Fruit fly (Drosophila melanogaster): ENCODE results near the gene Gs1.

Gene Gs1

dm6 chr2L:131466-132270, at the start of gene Gs1 (continued):
- TF ChIP-seq kni (GFP tag; optimal IDR thresholded peaks at IDR 0.05), result peak; percentile 79
- no peak for TF ChIP-seq ken (GFP tag; IDR thresholded peaks at IDR 0.05)
- TF ChIP-seq CG15514 (GFP tag; optimal IDR thresholded peaks at IDR 0.05), result peak; percentile 44
- TF ChIP-seq lola (GFP tag; optimal IDR thresholded peaks at IDR 0.05), result no peak
- TF ChIP-seq CG11695 (GFP tag; IDR thresholded peaks at IDR 0.05), result 0 out of 3 replicates have a peak, but pooled peaks have one; percentile 40
- no peak for TF ChIP-seq Max (GFP tag; optimal IDR thresholded peaks at IDR 0.05)
- peak; percentile 33 for TF ChIP-seq dmrt99B (tag; optimal IDR thresholded peaks at IDR 0.05)
- TF ChIP-seq so (GFP tag; IDR thresholded peaks at IDR 0.05), result peak; percentile 74; the same call in 2 of the 3 replicates
- TF ChIP-seq CG10543 (GFP tag; optimal IDR thresholded peaks at IDR 0.05), result peak; percentile 89
- peak; percentile 58 for TF ChIP-seq CG17385 (GFP tag; optimal IDR thresholded peaks at IDR 0.05)
- peak; percentile 98 for TF ChIP-seq CG2199 (GFP tag; IDR thresholded peaks at IDR 0.05)
- TF ChIP-seq CG33557 (GFP tag; optimal IDR thresholded peaks at IDR 0.05), result peak; percentile 25
- no peak for TF ChIP-seq CG31388 (GFP tag; optimal IDR thresholded peaks at IDR 0.05)
- TF ChIP-seq E2f2 (GFP tag; IDR thresholded peaks at IDR 0.05), result peak; percentile 34; the same call in 1 of the 2 replicates
- TF ChIP-seq CG5180 (GFP tag; optimal IDR thresholded peaks at IDR 0.05), result peak; percentile 10
- TF ChIP-seq CG7987 (GFP tag; optimal IDR thresholded peaks at IDR 0.05), result peak; percentile 29
- TF ChIP-seq CG12769 (tag; optimal IDR thresholded peaks at IDR 0.05), result peak; percentile 77
- peak; percentile 36 for TF ChIP-seq yki (optimal IDR thresholded peaks at IDR 0.05)
- peak; percentile 2 for TF ChIP-seq Side (GFP tag; optimal IDR thresholded peaks at IDR 0.05)
- TF ChIP-seq CG1233 (GFP tag; optimal IDR thresholded peaks at IDR 0.05), result peak; percentile 37
- TF ChIP-seq pfk (GFP tag; optimal IDR thresholded peaks at IDR 0.05), result peak; percentile 14
- TF ChIP-seq CG3281 (GFP tag; optimal IDR thresholded peaks at IDR 0.05), result peak; percentile 9
- no peak for TF ChIP-seq pan (optimal IDR thresholded peaks at IDR 0.05)
- TF ChIP-seq pan (GFP tag; optimal IDR thresholded peaks at IDR 0.05 in 1 of 2, IDR thresholded peaks at IDR 0.05 in 1 of 2), result peak in 1 of 2 experiments; percentile 29
- TF ChIP-seq Hr78 (GFP tag; optimal IDR thresholded peaks at IDR 0.05), result peak in 1 of 2 experiments; percentile 24
- TF ChIP-seq stwl (tag; optimal IDR thresholded peaks at IDR 0.05), result peak; percentile 70
- TF ChIP-seq HLHmδ (GFP tag; optimal IDR thresholded peaks at IDR 0.05), result peak; percentile 30
- TF ChIP-seq CG8290 (GFP tag; optimal IDR thresholded peaks at IDR 0.05), result no peak
- TF ChIP-seq CG8290 (tag; optimal IDR thresholded peaks at IDR 0.05), result peak; percentile 8 to 65
- TF ChIP-seq CG2120 (GFP tag; optimal IDR thresholded peaks at IDR 0.05), result peak; percentile 35
- TF ChIP-seq hbn (GFP tag; IDR thresholded peaks at IDR 0.05; ENCODE audit: partially characterized antibody), result peak; percentile 28
- peak; percentile 6 for TF ChIP-seq CG7839 (tag; optimal IDR thresholded peaks at IDR 0.05)
- TF ChIP-seq Spps (tag; optimal IDR thresholded peaks at IDR 0.05), result no peak
- TF ChIP-seq Nf-YB (GFP tag; optimal IDR thresholded peaks at IDR 0.05), result peak; percentile 65
- TF ChIP-seq gsb-n (tag; optimal IDR thresholded peaks at IDR 0.05), result peak; percentile 27
- TF ChIP-seq eyg (GFP tag; optimal IDR thresholded peaks at IDR 0.05), result peak; percentile 1
- peak; percentile 38 for TF ChIP-seq ATbp (GFP tag; optimal IDR thresholded peaks at IDR 0.05)
- TF ChIP-seq NK7.1 (GFP tag; optimal IDR thresholded peaks at IDR 0.05), result no peak
- peak; percentile 36 for TF ChIP-seq CG12659 (GFP tag; optimal IDR thresholded peaks at IDR 0.05)
- TF ChIP-seq seq (GFP tag; IDR thresholded peaks at IDR 0.05), result peak; percentile 18; the same call in 1 of the 2 replicates
- TF ChIP-seq CG2129 (GFP tag; IDR thresholded peaks at IDR 0.05; ENCODE audit: partially characterized antibody), result no peak
- peak; percentile 96 for TF ChIP-seq CG6175 (GFP tag; IDR thresholded peaks at IDR 0.05)
- no peak for TF ChIP-seq CG16815 (GFP tag; optimal IDR thresholded peaks at IDR 0.05)
- TF ChIP-seq Trl (optimal IDR thresholded peaks at IDR 0.05), result peak; percentile 87 to 89
- peak; percentile 48 for TF ChIP-seq Trl (GFP tag; optimal IDR thresholded peaks at IDR 0.05)
- peak; percentile 23; the same call in 1 of the 2 replicates for TF ChIP-seq onecut (GFP tag; IDR thresholded peaks at IDR 0.05)
- peak; percentile 65; the same call in 1 of the 2 replicates for TF ChIP-seq bbx (GFP tag; IDR thresholded peaks at IDR 0.05; ENCODE audit: partially characterized antibody)
- peak; percentile 39 for TF ChIP-seq CG17829 (tag; optimal IDR thresholded peaks at IDR 0.05)

All from whole organism, embryonic.